Fruit fly (Drosophila melanogaster): ENCODE results near the gene x16.

The x16 gene

dm6 chr2L:6922091-6922753, 2.2 kb upstream of the x16 start (continued):
- TF ChIP-seq lilli (GFP tag; optimal IDR thresholded peaks at IDR 0.05) (peak; percentile 71), row (GFP tag; IDR thresholded peaks at IDR 0.05) (peak; percentile 75; the same call in 2 of the 3 replicates), CG6854 (GFP tag; optimal IDR thresholded peaks at IDR 0.05) (no peak), CG8765 (GFP tag; IDR thresholded peaks at IDR 0.05) (no peak; the same call in 1 of the 2 replicates), CG16813 (GFP tag; IDR thresholded peaks at IDR 0.05; ENCODE audit: partially characterized antibody) (no peak), CG3065 (GFP tag; optimal IDR thresholded peaks at IDR 0.05) (no peak), Poxn (GFP tag; IDR thresholded peaks at IDR 0.05) (no peak), dmrt11E (tag; optimal IDR thresholded peaks at IDR 0.05) (peak; percentile 66), oc (tag; optimal IDR thresholded peaks at IDR 0.05) (no peak), CrebB (tag; optimal IDR thresholded peaks at IDR 0.05) (no peak), Opbp (GFP tag; IDR thresholded peaks at IDR 0.05; ENCODE audit: partially characterized antibody) (no peak), ham (GFP tag; IDR thresholded peaks at IDR 0.05) (no peak), BtbVII (GFP tag; optimal IDR thresholded peaks at IDR 0.05) (no peak), sima (GFP tag; optimal IDR thresholded peaks at IDR 0.05) (no peak), CG32532 (GFP tag; IDR thresholded peaks at IDR 0.05) (no peak; the same call in 1 of the 2 replicates), Mad (GFP tag; optimal IDR thresholded peaks at IDR 0.05) (peak; percentile 63), CG5180 (GFP tag; optimal IDR thresholded peaks at IDR 0.05) (no peak), CG12659 (GFP tag; optimal IDR thresholded peaks at IDR 0.05) (peak; percentile 52), CG34376 (GFP tag; optimal IDR thresholded peaks at IDR 0.05) (no peak), Nf-YC (tag; optimal IDR thresholded peaks at IDR 0.05) (no peak), CG4328 (GFP tag; optimal IDR thresholded peaks at IDR 0.05) (no peak), CG2120 (GFP tag; optimal IDR thresholded peaks at IDR 0.05) (peak; percentile 70), Rx (GFP tag; IDR thresholded peaks at IDR 0.05) (no peak; the same call in 1 of the 2 replicates), Atf6 (GFP tag; IDR thresholded peaks at IDR 0.05) (peak; percentile 74), CG18476 (GFP tag; optimal IDR thresholded peaks at IDR 0.05) (peak; percentile 33), CHES-1-like (GFP tag; optimal IDR thresholded peaks at IDR 0.05) (peak; percentile 51), fd3F (GFP tag; optimal IDR thresholded peaks at IDR 0.05) (peak; percentile 34), luna (GFP tag; optimal IDR thresholded peaks at IDR 0.05) (peak; percentile 33), Fer1 (GFP tag; optimal IDR thresholded peaks at IDR 0.05) (peak; percentile 57), salm (tag; optimal IDR thresholded peaks at IDR 0.05) (peak; percentile 36), Dll (GFP tag; IDR thresholded peaks at IDR 0.05; ENCODE audit: partially characterized antibody) (no peak), tap (tag; optimal IDR thresholded peaks at IDR 0.05) (no peak), wor (GFP tag; IDR thresholded peaks at IDR 0.05) (peak; percentile 47; the same call in 1 of the 2 replicates), slbo (GFP tag; IDR thresholded peaks at IDR 0.05) (no peak), CG6791 (GFP tag; IDR thresholded peaks at IDR 0.05; ENCODE audit: partially characterized antibody) (no peak), ewg (GFP tag; optimal IDR thresholded peaks at IDR 0.05) (peak; percentile 40), zfh1 (GFP tag; IDR thresholded peaks at IDR 0.05) (peak; percentile 85), lov (optimal IDR thresholded peaks at IDR 0.05) (no peak), lov (GFP tag; IDR thresholded peaks at IDR 0.05) (peak; percentile 69; the same call in 1 of the 3 replicates), ATbp (GFP tag; optimal IDR thresholded peaks at IDR 0.05) (peak; percentile 69), E2f2 (GFP tag; IDR thresholded peaks at IDR 0.05) (peak; percentile 48), danr (GFP tag; IDR thresholded peaks at IDR 0.05) (0 out of 2 replicates have a peak, but pooled peaks have one; percentile 30), CG7839 (tag; optimal IDR thresholded peaks at IDR 0.05) (no peak), Kr (GFP tag; optimal IDR thresholded peaks at IDR 0.05) (no peak), CG8089 (GFP tag; optimal IDR thresholded peaks at IDR 0.05) (peak; percentile 31), CG15269 (tag; optimal IDR thresholded peaks at IDR 0.05) (no peak), Ets65A (GFP tag) (peak; percentile 96), Med (GFP tag) (peak; percentile 93), Ada2b (GFP tag; IDR thresholded peaks at IDR 0.05) (no peak), CG5953 (GFP tag; IDR thresholded peaks at IDR 0.05) (peak; percentile 76)

All from whole organism, embryonic.